Worm (Caenorhabditis elegans) whole organism, L1 larva: ENCODE measurements around the gene ddx-17.
A peak's percentile ranks its signal among the peaks of the same experiment; 100 is the strongest.

Source experiments
- C34B4.2 ChIP-seq: sonication (generic microtip); optimal IDR thresholded peaks from 2 replicates; lab custom pipeline; 2017; ENCODE audit warnings: mild to moderate bottlenecking, missing genetic modification characterization, missing compliant biosample characterization
- F16B12.6 ChIP-seq: fragments of 150-350 bp; optimal IDR thresholded peaks from 2 replicates; lab custom pipeline; 2014; ENCODE audit warnings: missing biosample characterization, missing genetic modification characterization
- blmp-1 ChIP-seq: fragments of 150-350 bp; optimal IDR thresholded peaks from 2 replicates; lab custom pipeline; 2014; ENCODE audit warnings: missing biosample characterization, missing genetic modification characterization
- ceh-63 ChIP-seq: fragments of 200-800 bp; sonication (Bioruptor generic); optimal IDR thresholded peaks from 2 replicates; lab custom pipeline; 2018; ENCODE audit warnings: mild to moderate bottlenecking, missing genetic modification characterization, missing compliant biosample characterization
- ceh-82 ChIP-seq, 3 experiments: fragments of 150-350 bp in 1 of 3; sonication (generic microtip) in 2 of 3; optimal IDR thresholded peaks; 2 replicates each; lab custom pipeline; 2014 to 2017; ENCODE audit warnings: missing biosample characterization in 3 of 3, missing genetic modification characterization in 3 of 3
- dpl-1 ChIP-seq, 3 experiments: fragments of 150-350 bp in 2 of 3; sonication (generic microtip) in 1 of 3; optimal IDR thresholded peaks; 2 replicates each; lab custom pipeline; 2014 to 2017; ENCODE audit warnings: missing biosample characterization in 3 of 3, missing genetic modification characterization in 3 of 3, missing genetic modification reagents in 3 of 3
- efl-1 ChIP-seq, 4 experiments: fragments of 150-350 bp; optimal IDR thresholded peaks in 3 of 4; peaks in 1 of 4; 1 replicate in 1 of 4; 2 replicates in 3 of 4; lab custom pipeline; 2014; ENCODE audit warnings: missing biosample characterization in 2 of 4, missing genetic modification characterization in 2 of 4, missing genetic modification reagents in 2 of 4
- efl-3 ChIP-seq: fragments of 200-800 bp; sonication (Bioruptor generic); optimal IDR thresholded peaks from 2 replicates; lab custom pipeline; 2018; ENCODE audit warnings: mild to moderate bottlenecking, missing genetic modification characterization, missing compliant biosample characterization
- egl-13 ChIP-seq: sonication (generic microtip); optimal IDR thresholded peaks from 2 replicates; lab custom pipeline; 2016; ENCODE audit warnings: missing genotype, missing genetic modification reagents, missing genetic modification characterization, missing compliant biosample characterization
- egl-27 ChIP-seq, 2 experiments: fragments of 150-350 bp in 1 of 2; sonication (generic microtip); optimal IDR thresholded peaks; 3 replicates each; lab custom pipeline; 2017 to 2018; ENCODE audit warnings: missing biosample characterization in 2 of 2, missing genetic modification characterization in 2 of 2, missing genetic modification reagents in 2 of 2
- elt-2 ChIP-seq: sonication (generic microtip); optimal IDR thresholded peaks from 2 replicates; lab custom pipeline; 2016; ENCODE audit warnings: missing genetic modification characterization, mild to moderate bottlenecking, inconsistent platforms, missing compliant biosample characterization, missing genetic modification reagents
- elt-3 ChIP-seq, 6 experiments: fragments of 150-350 bp in 1 of 6; sonication (generic microtip); optimal IDR thresholded peaks; 2 replicates each; lab custom pipeline; 2017 to 2018; ENCODE audit warnings: missing biosample characterization in 6 of 6, missing genetic modification characterization in 6 of 6, inconsistent platforms in 1 of 6
- ets-5 ChIP-seq: fragments of 200-800 bp; sonication (Bioruptor generic); IDR thresholded peaks from 2 replicates; pipeline ENCODE4 v1.3.6; 2022; ENCODE audit warnings: missing genetic modification characterization, missing compliant biosample characterization
- fkh-4 ChIP-seq: sonication (generic microtip); optimal IDR thresholded peaks from 2 replicates; lab custom pipeline; 2016; ENCODE audit warnings: missing compliant biosample characterization, missing genetic modification characterization, borderline replicate concordance
- fkh-8 ChIP-seq: sonication (generic microtip); optimal IDR thresholded peaks from 2 replicates; lab custom pipeline; 2016; ENCODE audit warnings: mild to moderate bottlenecking, missing genetic modification characterization, missing compliant biosample characterization
- fos-1 ChIP-seq: fragments of 150-350 bp; optimal IDR thresholded peaks from 2 replicates; lab custom pipeline; 2014; ENCODE audit warnings: missing biosample characterization, missing genetic modification characterization
- hlh-17 ChIP-seq: fragments of 200-800 bp; sonication (Bioruptor generic); optimal IDR thresholded peaks from 2 replicates; lab custom pipeline; 2018; ENCODE audit warnings: missing genetic modification characterization, mild to moderate bottlenecking, missing compliant biosample characterization, moderate library complexity, borderline replicate concordance
- hpl-2 ChIP-seq: fragments of 150-350 bp; optimal IDR thresholded peaks from 2 replicates; lab custom pipeline; 2014; ENCODE audit warnings: missing biosample characterization, missing genetic modification reagents, missing genetic modification characterization
- irx-1 ChIP-seq: sonication (generic microtip); optimal IDR thresholded peaks from 2 replicates; lab custom pipeline; 2016; ENCODE audit warnings: missing genetic modification characterization, missing compliant biosample characterization
- isw-1 ChIP-seq: fragments of 200-800 bp; sonication (Bioruptor generic); IDR thresholded peaks from 2 replicates; pipeline ENCODE4 v1.3.6; 2022; ENCODE audit warnings: missing genetic modification characterization, missing compliant biosample characterization
- lin-13 ChIP-seq: fragments of 150-350 bp; optimal IDR thresholded peaks from 2 replicates; lab custom pipeline; 2014; ENCODE audit warnings: missing biosample characterization, missing genetic modification reagents, missing genetic modification characterization
- lin-15B ChIP-seq: fragments of 150-350 bp; sonication (generic microtip); optimal IDR thresholded peaks from 3 replicates; lab custom pipeline; 2014; ENCODE audit warnings: missing biosample characterization, missing genetic modification characterization
- lin-35 ChIP-seq, 2 experiments: fragments of 150-350 bp; optimal IDR thresholded peaks; 2 replicates each; lab custom pipeline; 2014; ENCODE audit warnings: missing biosample characterization in 2 of 2, missing genetic modification characterization in 2 of 2, missing genetic modification reagents in 2 of 2
- lin-39 ChIP-seq: fragments of 150-350 bp; optimal IDR thresholded peaks from 2 replicates; lab custom pipeline; 2014; ENCODE audit warnings: missing biosample characterization, missing genetic modification reagents, missing genetic modification characterization
- lir-3 ChIP-seq: sonication (generic microtip); optimal IDR thresholded peaks from 2 replicates; lab custom pipeline; 2016; ENCODE audit warnings: mild to moderate bottlenecking, missing genetic modification characterization, moderate library complexity, missing compliant biosample characterization; ENCODE audit not compliant: poor library complexity
- mdl-1 ChIP-seq, 2 experiments: fragments of 150-350 bp; optimal IDR thresholded peaks; 2 replicates each; lab custom pipeline; 2014 to 2017; ENCODE audit warnings: missing biosample characterization in 2 of 2, missing genetic modification characterization in 2 of 2, inconsistent platforms in 1 of 2
- mep-1 ChIP-seq: fragments of 150-350 bp; optimal IDR thresholded peaks from 2 replicates; lab custom pipeline; 2014; ENCODE audit warnings: missing biosample characterization, missing genetic modification characterization
- nhr-11 ChIP-seq: fragments of 150-350 bp; optimal IDR thresholded peaks from 2 replicates; lab custom pipeline; 2014; ENCODE audit warnings: missing biosample characterization, missing genetic modification characterization
- nhr-12 ChIP-seq: sonication (generic microtip); optimal IDR thresholded peaks from 2 replicates; lab custom pipeline; 2017; ENCODE audit warnings: missing biosample characterization, missing genetic modification characterization
- nhr-19 ChIP-seq: fragments of 200-800 bp; sonication (Bioruptor generic); conservative IDR thresholded peaks from 2 replicates; pipeline ENCODE4 v1.3.6; 2022; ENCODE audit warnings: missing genetic modification characterization, missing compliant biosample characterization
- nhr-20 ChIP-seq: sonication (generic microtip); optimal IDR thresholded peaks from 2 replicates; lab custom pipeline; 2016; ENCODE audit warnings: mild to moderate bottlenecking, missing genetic modification characterization, missing compliant biosample characterization
- nhr-237 ChIP-seq: fragments of 150-350 bp; optimal IDR thresholded peaks from 2 replicates; lab custom pipeline; 2014; ENCODE audit warnings: missing biosample characterization, missing genetic modification characterization
- nhr-28 ChIP-seq: fragments of 150-350 bp; optimal IDR thresholded peaks from 2 replicates; lab custom pipeline; 2014; ENCODE audit warnings: missing biosample characterization, missing genetic modification characterization
- nhr-47 ChIP-seq: sonication (generic microtip); optimal IDR thresholded peaks from 2 replicates; lab custom pipeline; 2016; ENCODE audit warnings: mild to moderate bottlenecking, missing genetic modification characterization, moderate library complexity, missing compliant biosample characterization
- nhr-71 ChIP-seq: sonication (generic microtip); optimal IDR thresholded peaks from 2 replicates; lab custom pipeline; 2016; ENCODE audit warnings: mild to moderate bottlenecking, missing genetic modification characterization, moderate library complexity, missing compliant biosample characterization
- nhr-85 ChIP-seq: sonication (generic microtip); peaks from one replicate; lab custom pipeline; 2016; ENCODE audit warnings: missing genetic modification characterization, inconsistent platforms, missing compliant biosample characterization
- nhr-90 ChIP-seq: sonication (generic microtip); optimal IDR thresholded peaks from 2 replicates; lab custom pipeline; 2016; ENCODE audit warnings: mild to moderate bottlenecking, missing genetic modification characterization, missing compliant biosample characterization; ENCODE audit not compliant: poor library complexity
- pax-3 ChIP-seq: fragments of 200-800 bp; sonication (Bioruptor generic); optimal IDR thresholded peaks from 2 replicates; lab custom pipeline; 2018; ENCODE audit warnings: mild to moderate bottlenecking, missing genetic modification characterization, moderate library complexity, missing compliant biosample characterization
- pqm-1 ChIP-seq: sonication (generic microtip); optimal IDR thresholded peaks from 3 replicates; lab custom pipeline; 2017; ENCODE audit warnings: missing biosample characterization, missing genetic modification characterization
- rnt-1 ChIP-seq: sonication (generic microtip); optimal IDR thresholded peaks from 2 replicates; lab custom pipeline; 2016; ENCODE audit warnings: mild to moderate bottlenecking, missing genetic modification characterization, moderate library complexity, missing compliant biosample characterization
- skn-1 ChIP-seq: fragments of 150-350 bp; optimal IDR thresholded peaks from 2 replicates; lab custom pipeline; 2014; ENCODE audit warnings: missing biosample characterization, missing genetic modification characterization
- snpc-4 ChIP-seq: fragments of 150-350 bp; optimal IDR thresholded peaks from 2 replicates; lab custom pipeline; 2014; ENCODE audit warnings: missing biosample characterization, missing genetic modification characterization
- snu-23 ChIP-seq: sonication (generic microtip); optimal IDR thresholded peaks from 2 replicates; lab custom pipeline; 2016; ENCODE audit warnings: missing genetic modification characterization, missing compliant biosample characterization
- sptf-1 ChIP-seq: fragments of 150-350 bp; optimal IDR thresholded peaks from 2 replicates; lab custom pipeline; 2014; ENCODE audit warnings: missing biosample characterization, missing genetic modification characterization
- sup-37 ChIP-seq: fragments of 200-800 bp; sonication (Bioruptor generic); optimal IDR thresholded peaks from 2 replicates; lab custom pipeline; 2018; ENCODE audit warnings: mild to moderate bottlenecking, missing genetic modification characterization, missing compliant biosample characterization
- swsn-7 ChIP-seq: sonication (generic microtip); optimal IDR thresholded peaks from 2 replicates; lab custom pipeline; 2016; ENCODE audit warnings: missing genetic modification characterization, missing compliant biosample characterization
- tlp-1 ChIP-seq: fragments of 150-350 bp; optimal IDR thresholded peaks from 2 replicates; lab custom pipeline; 2014; ENCODE audit warnings: missing biosample characterization, missing genetic modification characterization
- unc-130 ChIP-seq: fragments of 150-350 bp; optimal IDR thresholded peaks from 2 replicates; lab custom pipeline; 2017; ENCODE audit warnings: missing biosample characterization, missing genetic modification characterization, inconsistent platforms
- unc-30 ChIP-seq: sonication (generic microtip); optimal IDR thresholded peaks from 2 replicates; lab custom pipeline; 2017; ENCODE audit warnings: missing biosample characterization, missing genetic modification characterization
- unc-62 ChIP-seq: fragments of 150-350 bp; optimal IDR thresholded peaks from 2 replicates; lab custom pipeline; 2014; ENCODE audit warnings: missing biosample characterization, missing genetic modification reagents, missing genetic modification characterization
- unc-86 ChIP-seq: sonication (generic microtip); optimal IDR thresholded peaks from 2 replicates; lab custom pipeline; 2016; ENCODE audit warnings: missing genetic modification characterization, missing compliant biosample characterization
- ztf-4 ChIP-seq: fragments of 150-350 bp; optimal IDR thresholded peaks from 2 replicates; lab custom pipeline; 2014; ENCODE audit warnings: missing biosample characterization, missing genetic modification characterization

ddx-17 gene

ce11 chrV:14012002-14012554 is at the start of gene ddx-17, which contains the start of gene aip-1:
TSS of gene ddx-17 (minus strand) at chrV:14012052.
TSS of gene aip-1 (plus strand) at chrV:14012333.
- peak; percentile 80 to 83 for TF ChIP-seq efl-1 (optimal IDR thresholded peaks at IDR 0.05; lab: Kevin White, UChicago)
- peak; percentile 76 to 96 for TF ChIP-seq efl-1 (GFP tag; optimal IDR thresholded peaks at IDR 0.05 in 1 of 2; lab: Kevin White, UChicago)
- peak; percentile 81 for TF ChIP-seq nhr-47 (tag; lab: Kevin White, UChicago)
- TF ChIP-seq C34B4.2 (tag; lab: Kevin White, UChicago) = no peak
- TF ChIP-seq egl-13 = peak; percentile 70
- no peak for TF ChIP-seq lir-3 (tag; lab: Kevin White, UChicago)
- TF ChIP-seq ztf-4 (tag; lab: Kevin White, UChicago) = no peak
- TF ChIP-seq ets-5 (GFP tag; lab: Robert Waterston, UW) = no peak
- no peak for TF ChIP-seq nhr-28 (tag; lab: Kevin White, UChicago)
- peak; percentile 63 for TF ChIP-seq swsn-7 (tag; lab: Kevin White, UChicago)
- TF ChIP-seq nhr-85 (tag; lab: Kevin White, UChicago) = peak; percentile 81
- no peak for TF ChIP-seq tlp-1 (tag; lab: Kevin White, UChicago)
- TF ChIP-seq blmp-1 (tag; lab: Kevin White, UChicago) = peak; percentile 57
- peak; percentile 82 for TF ChIP-seq mep-1 (tag; lab: Kevin White, UChicago)
- TF ChIP-seq lin-39 (tag; lab: Kevin White, UChicago) = peak; percentile 19
- no peak for TF ChIP-seq nhr-237 (tag; lab: Kevin White, UChicago)
- peak; percentile 61 for TF ChIP-seq lin-13 (GFP tag; lab: Kevin White, UChicago)
- peak in 1 of 6 experiments; percentile 49 for TF ChIP-seq elt-3 (tag; optimal IDR thresholded peaks at IDR 0.05; lab: Kevin White, UChicago)
- no peak for TF ChIP-seq sup-37
- peak; percentile 81 to 90 for TF ChIP-seq lin-35 (GFP tag; optimal IDR thresholded peaks at IDR 0.05; lab: Kevin White, UChicago)
- TF ChIP-seq rnt-1 (tag; lab: Kevin White, UChicago) = peak; percentile 74
- TF ChIP-seq fos-1 (tag; lab: Kevin White, UChicago) = peak; percentile 38
- no peak for TF ChIP-seq nhr-11 (tag; lab: Kevin White, UChicago)
- TF ChIP-seq dpl-1 (GFP tag; optimal IDR thresholded peaks at IDR 0.05; lab: Kevin White, UChicago) = peak; percentile 64 to 82 (median 78)
- TF ChIP-seq efl-3 (GFP tag; lab: Kevin White, UChicago) = no peak
- TF ChIP-seq lin-15B = peak; percentile 40
- TF ChIP-seq egl-27 (tag; optimal IDR thresholded peaks at IDR 0.05; lab: Kevin White, UChicago) = no peak
- peak; percentile 9 for TF ChIP-seq F16B12.6 (tag; lab: Kevin White, UChicago)
- peak; percentile 30 for TF ChIP-seq irx-1 (tag; lab: Kevin White, UChicago)
- peak; percentile 68 for TF ChIP-seq nhr-20 (tag; lab: Kevin White, UChicago)
- TF ChIP-seq unc-30 (tag; lab: Kevin White, UChicago) = no peak
- peak; percentile 91 for TF ChIP-seq fkh-8 (tag; lab: Kevin White, UChicago)
- no peak for TF ChIP-seq fkh-4 (tag; lab: Kevin White, UChicago)
- TF ChIP-seq unc-130 (tag; lab: Kevin White, UChicago) = peak; percentile 25
- TF ChIP-seq isw-1 (GFP tag; lab: Robert Waterston, UW) = peak; percentile 72
- TF ChIP-seq sptf-1 (tag; lab: Kevin White, UChicago) = no peak
- TF ChIP-seq snu-23 (GFP tag; lab: Kevin White, UChicago) = peak; percentile 84
- peak; percentile 37 for TF ChIP-seq hpl-2 (GFP tag; lab: Kevin White, UChicago)
- no peak for TF ChIP-seq pqm-1 (tag; lab: Kevin White, UChicago)
- peak in 1 of 2 experiments; percentile 64 for TF ChIP-seq mdl-1 (tag; optimal IDR thresholded peaks at IDR 0.05; lab: Kevin White, UChicago)
- peak; percentile 42 for TF ChIP-seq nhr-90 (tag; lab: Kevin White, UChicago)
- no peak for TF ChIP-seq nhr-12 (tag; lab: Kevin White, UChicago)
- TF ChIP-seq ceh-82 (tag; optimal IDR thresholded peaks at IDR 0.05; lab: Kevin White, UChicago) = peak in 2 of 3 experiments; percentile 8 to 70
- TF ChIP-seq snpc-4 (tag; lab: Kevin White, UChicago) = peak; percentile 27
- peak; percentile 56 for TF ChIP-seq unc-86 (tag; lab: Kevin White, UChicago)
- no peak for TF ChIP-seq unc-62 (GFP tag; lab: Kevin White, UChicago)
- no peak for TF ChIP-seq ceh-63 (GFP tag; lab: Kevin White, UChicago)
- peak; percentile 0 for TF ChIP-seq elt-2 (tag; lab: Kevin White, UChicago)
- no peak for TF ChIP-seq hlh-17 (GFP tag; lab: Kevin White, UChicago)
- peak; percentile 67 for TF ChIP-seq nhr-19 (GFP tag; lab: Robert Waterston, UW)
- TF ChIP-seq skn-1 (tag; lab: Kevin White, UChicago) = peak; percentile 99
- TF ChIP-seq pax-3 = peak; percentile 74
- TF ChIP-seq nhr-71 = peak; percentile 86
